Worm (Caenorhabditis elegans) whole organism, L4 larva: ENCODE measurements around the gene F47G3.1.

ENCODE experiments used
- R02D3.7 ChIP-seq: fragments of 150-350 bp; sonication (generic microtip); optimal IDR thresholded peaks from 3 replicates; lab custom pipeline; 2014; ENCODE audit warnings: missing biosample characterization, missing genetic modification characterization
- ama-1 ChIP-seq: fragments of 150-350 bp; optimal IDR thresholded peaks from 2 replicates; lab custom pipeline; 2014; ENCODE audit warnings: inconsistent platforms, mixed read lengths
- ceh-28 ChIP-seq: fragments of 150-350 bp; optimal IDR thresholded peaks from 2 replicates; lab custom pipeline; 2014; ENCODE audit warnings: missing biosample characterization, missing genetic modification reagents, missing genetic modification characterization
- ceh-82 ChIP-seq: sonication (generic microtip); optimal IDR thresholded peaks from 2 replicates; lab custom pipeline; 2017; ENCODE audit warnings: missing biosample characterization, missing genetic modification characterization
- fkh-10 ChIP-seq: fragments of 150-350 bp; optimal IDR thresholded peaks from 2 replicates; lab custom pipeline; 2014; ENCODE audit warnings: missing biosample characterization, missing genetic modification reagents, missing genetic modification characterization
- jun-1 ChIP-seq: fragments of 150-350 bp; optimal IDR thresholded peaks from 2 replicates; lab custom pipeline; 2014; ENCODE audit warnings: missing biosample characterization, missing genetic modification reagents, missing genetic modification characterization
- nhr-11 ChIP-seq: fragments of 150-350 bp; optimal IDR thresholded peaks from 2 replicates; lab custom pipeline; 2014; ENCODE audit warnings: missing biosample characterization, missing genetic modification characterization
- nhr-25 ChIP-seq: sonication (generic microtip); optimal IDR thresholded peaks from 2 replicates; lab custom pipeline; 2017; ENCODE audit warnings: missing genetic modification characterization, mild to moderate bottlenecking, missing compliant biosample characterization, antibody characterized with exemption, moderate library complexity, borderline replicate concordance; ENCODE audit not compliant: insufficient read depth

DNA sequence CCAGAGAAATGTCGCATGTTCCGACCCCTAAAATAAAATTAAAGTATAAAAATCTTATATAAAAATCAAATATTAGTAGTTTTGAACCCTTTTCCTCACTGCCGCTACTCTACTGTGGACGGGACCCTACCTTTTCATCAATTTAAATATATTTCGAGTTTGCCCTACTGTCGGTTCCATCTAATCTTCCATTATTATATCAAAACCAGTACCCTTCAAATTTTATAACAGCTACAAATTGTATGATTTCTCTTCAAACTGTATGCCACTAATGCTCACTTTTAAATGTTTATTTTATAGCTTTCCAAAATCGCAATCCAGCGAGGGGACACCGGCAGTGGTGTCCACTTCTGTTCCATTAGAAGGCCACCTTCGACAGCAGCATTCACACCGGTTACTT is 9.4 kb downstream of the F47G3.1 start, which contains the start of gene C43H6.6:
- no peak for TF ChIP-seq nhr-25 (tag; lab: Kevin White, UChicago)
- TF ChIP-seq ama-1 (lab: Kevin White, UChicago), result no peak
- TF ChIP-seq fkh-10 (GFP tag; lab: Kevin White, UChicago), result no peak
- TF ChIP-seq ceh-82, result no peak
- TF ChIP-seq ceh-28 (tag; lab: Kevin White, UChicago), result no peak
- no peak for TF ChIP-seq nhr-11 (tag; lab: Kevin White, UChicago)
- TF ChIP-seq jun-1 (tag; lab: Kevin White, UChicago), result no peak
- no peak for TF ChIP-seq R02D3.7
